Fruit fly (Drosophila melanogaster) whole organism, wandering third instar larva: ENCODE measurements around the gene dnk.

Experiments
- Abd-B ChIP-seq: fragments of >200 bp; optimal IDR thresholded peaks from 2 replicates; lab custom pipeline; 2017; ENCODE audit warnings: missing biosample characterization, missing genetic modification characterization
- CG9705 ChIP-seq: fragments of 200-800 bp; sonication (Bioruptor generic); optimal IDR thresholded peaks from 2 replicates; lab custom pipeline; 2018; ENCODE audit warnings: missing biosample characterization, mild to moderate bottlenecking, missing genetic modification characterization
- CrebA ChIP-seq: fragments of 200-800 bp; sonication (Bioruptor generic); optimal IDR thresholded peaks from 2 replicates; lab custom pipeline; 2016; ENCODE audit warnings: missing biosample characterization, mild to moderate bottlenecking, missing genetic modification characterization, borderline replicate concordance
- Dfd ChIP-seq: fragments of >200 bp; optimal IDR thresholded peaks from 2 replicates; lab custom pipeline; 2017; ENCODE audit warnings: missing biosample characterization, missing genetic modification characterization
- GATAd ChIP-seq: sonication (Bioruptor generic); optimal IDR thresholded peaks from 2 replicates; lab custom pipeline; 2016; ENCODE audit warnings: missing biosample characterization, missing genetic modification characterization
- HLH106 ChIP-seq: fragments of 200-800 bp; optimal IDR thresholded peaks from 3 replicates; lab custom pipeline; 2019; ENCODE audit warnings: missing biosample characterization, mild to moderate bottlenecking, missing genetic modification characterization, moderate library complexity
- Hr78 ChIP-seq: fragments of >200 bp; optimal IDR thresholded peaks from 2 replicates; lab custom pipeline; 2017; ENCODE audit warnings: missing biosample characterization, missing genetic modification characterization
- Hr83 ChIP-seq: fragments of 200-300 bp; sonication (Bioruptor generic); optimal IDR thresholded peaks from 2 replicates; lab custom pipeline; 2016; ENCODE audit warnings: missing biosample characterization, mild to moderate bottlenecking, missing genetic modification characterization, moderate library complexity; ENCODE audit not compliant: poor library complexity, severe bottlenecking
- Jra ChIP-seq: sonication (Bioruptor generic); optimal IDR thresholded peaks from 2 replicates; lab custom pipeline; 2016; ENCODE audit warnings: missing biosample characterization, missing genetic modification characterization
- Mio ChIP-seq: sonication (Bioruptor generic); optimal IDR thresholded peaks from 2 replicates; lab custom pipeline; 2016; ENCODE audit warnings: missing biosample characterization, missing genetic modification characterization
- Myc ChIP-seq: fragments of >200 bp; optimal IDR thresholded peaks from 2 replicates; lab custom pipeline; 2017
- OdsH ChIP-seq: fragments of 200-800 bp; sonication (Bioruptor generic); optimal IDR thresholded peaks from 2 replicates; lab custom pipeline; 2016; ENCODE audit warnings: missing biosample characterization, mild to moderate bottlenecking, missing genetic modification characterization
- Rel ChIP-seq, 2 experiments: fragments of 200-800 bp; sonication (Bioruptor generic) in 1 of 2; optimal IDR thresholded peaks; 2 replicates in 1 of 2; 3 replicates in 1 of 2; lab custom pipeline; 2016 to 2019; ENCODE audit warnings: mild to moderate bottlenecking in 2 of 2, missing biosample characterization in 2 of 2, missing genetic modification characterization in 2 of 2, moderate library complexity in 1 of 2
- Sp1 ChIP-seq: fragments of 200-800 bp; sonication (Bioruptor generic); optimal IDR thresholded peaks from 3 replicates; lab custom pipeline; 2019; ENCODE audit warnings: missing biosample characterization, mild to moderate bottlenecking, missing genetic modification characterization, moderate library complexity
- br ChIP-seq: fragments of 200-800 bp; sonication (Bioruptor generic); optimal IDR thresholded peaks from 2 replicates; lab custom pipeline; 2016; ENCODE audit warnings: missing biosample characterization, missing genetic modification characterization
- brk ChIP-seq: fragments of 200-800 bp; sonication (Bioruptor generic); optimal IDR thresholded peaks from 2 replicates; lab custom pipeline; 2016; ENCODE audit warnings: missing biosample characterization, mild to moderate bottlenecking, missing genetic modification characterization
- dl ChIP-seq, 2 experiments: fragments of 175-275, 200-275 bp in 1 of 2; fragments of 200-275 bp in 1 of 2; sonication (Bioruptor generic); optimal IDR thresholded peaks; lab custom pipeline; 2018; ENCODE audit warnings: mild to moderate bottlenecking in 2 of 2, missing biosample characterization in 2 of 2, missing genetic modification characterization in 2 of 2, moderate library complexity in 2 of 2; ENCODE audit not compliant: partially characterized antibody in 2 of 2, insufficient read depth in 1 of 2
- dsf ChIP-seq: sonication (Bioruptor generic); optimal IDR thresholded peaks from 2 replicates; lab custom pipeline; 2016; ENCODE audit warnings: missing biosample characterization, missing genetic modification characterization, borderline replicate concordance
- ey ChIP-seq: fragments of 200-800 bp; sonication (Bioruptor generic); optimal IDR thresholded peaks from 2 replicates; lab custom pipeline; 2016; ENCODE audit warnings: missing biosample characterization, missing genetic modification characterization
- foxo ChIP-seq, 2 experiments: fragments of 200-800 bp; sonication (Bioruptor generic); optimal IDR thresholded peaks; 2 replicates in 1 of 2; 3 replicates in 1 of 2; lab custom pipeline; 2016 to 2017; ENCODE audit warnings: missing biosample characterization in 2 of 2, missing genetic modification characterization in 2 of 2
- fru ChIP-seq: fragments of 200-800 bp; sonication (Bioruptor generic); optimal IDR thresholded peaks from 3 replicates; lab custom pipeline; 2016; ENCODE audit warnings: missing biosample characterization, mild to moderate bottlenecking, missing genetic modification characterization
- h ChIP-seq: fragments of 200-800 bp; sonication (Bioruptor generic); optimal IDR thresholded peaks from 3 replicates; lab custom pipeline; 2016; ENCODE audit warnings: missing biosample characterization, mild to moderate bottlenecking, missing genetic modification characterization
- jim ChIP-seq: fragments of 175-275, 200-325 bp; sonication (Bioruptor generic); optimal IDR thresholded peaks from 2 replicates; lab custom pipeline; 2016; ENCODE audit warnings: missing biosample characterization, mild to moderate bottlenecking, missing genetic modification characterization
- psq ChIP-seq: fragments of 200-800 bp; sonication (Bioruptor generic); optimal IDR thresholded peaks from 3 replicates; lab custom pipeline; 2017; ENCODE audit warnings: missing biosample characterization, mild to moderate bottlenecking, missing genetic modification characterization, moderate library complexity
- rgr ChIP-seq: fragments of 200-800 bp; sonication (Bioruptor generic); optimal IDR thresholded peaks from 3 replicates; lab custom pipeline; 2016; ENCODE audit warnings: missing biosample characterization, mild to moderate bottlenecking, missing genetic modification characterization
- sage ChIP-seq: fragments of 200-800 bp; sonication (Bioruptor generic); optimal IDR thresholded peaks from 2 replicates; lab custom pipeline; 2016; ENCODE audit warnings: missing biosample characterization, mild to moderate bottlenecking, missing genetic modification characterization
- sv ChIP-seq: fragments of 200-800 bp; sonication (Bioruptor generic); optimal IDR thresholded peaks from 3 replicates; lab custom pipeline; 2016; ENCODE audit warnings: missing biosample characterization, missing genetic modification characterization
- tai ChIP-seq: sonication (Bioruptor generic); optimal IDR thresholded peaks from 2 replicates; lab custom pipeline; 2016; ENCODE audit warnings: missing biosample characterization, missing genetic modification characterization
- usp ChIP-seq: fragments of >200 bp; optimal IDR thresholded peaks from 2 replicates; lab custom pipeline; 2017; ENCODE audit warnings: missing biosample characterization, missing genetic modification characterization
- woc ChIP-seq: sonication (Bioruptor generic); optimal IDR thresholded peaks from 2 replicates; lab custom pipeline; 2016; ENCODE audit warnings: missing biosample characterization, mild to moderate bottlenecking, missing genetic modification characterization

The dnk gene

dm6 chr3R:19011885-19012284 is 31.1 kb downstream of the dnk start:
- TF ChIP-seq Myc (lab: Kevin White, UChicago), result peak; percentile 47
- TF ChIP-seq Sp1 (GFP tag; lab: Kevin White, UChicago), result no peak
- TF ChIP-seq, all 38 proteins: peak for 1

dm6 chr3R:19014027-19014426 is 33.2 kb downstream of the dnk start:
- no peak for TF ChIP-seq sage
- TF ChIP-seq, all 38 proteins: peak for 0

dm6 chr3R:19014742-19015422 is 34.1 kb downstream of the dnk start:
- TF ChIP-seq h (GFP tag; lab: Kevin White, UChicago) (peak; percentile 5), usp (no peak), jim (GFP tag; lab: Kevin White, UChicago) (no peak), Dfd (no peak), fru (GFP tag; lab: Kevin White, UChicago) (no peak), tai (no peak), Sp1 (GFP tag; lab: Kevin White, UChicago) (peak; percentile 12), HLH106 (peak; percentile 46)

dm6 chr3R:19015423-19015810 is 34.6 kb downstream of the dnk start:
- TF ChIP-seq brk (no peak), CrebA (no peak), br (no peak)

- TF ChIP-seq br (no peak), rgr (no peak), HLH106 (no peak), woc (GFP tag; lab: Kevin White, UChicago) (no peak)
- TF ChIP-seq, all 38 proteins: peak for 0
Observed at dm6 chr3R:19017318-19018043, 36.7 kb downstream of the dnk start.

- TF ChIP-seq Hr78 (GFP tag; lab: Kevin White, UChicago) (no peak), br (peak; percentile 46), Abd-B (GFP tag; lab: Kevin White, UChicago) (no peak), foxo (GFP tag; optimal IDR thresholded peaks at IDR 0.05; lab: Kevin White, UChicago) (peak in 1 of 2 experiments; percentile 67), fru (GFP tag; lab: Kevin White, UChicago) (peak; percentile 39), rgr (peak; percentile 66), ey (GFP tag; lab: Kevin White, UChicago) (peak; percentile 49), psq (GFP tag; lab: Kevin White, UChicago) (peak; percentile 26), HLH106 (peak; percentile 17), Sp1 (GFP tag; lab: Kevin White, UChicago) (peak; percentile 2), h (GFP tag; lab: Kevin White, UChicago) (peak; percentile 49), Hr83 (peak; percentile 73), tai (no peak), sv (GFP tag; lab: Kevin White, UChicago) (peak; percentile 41), OdsH (peak; percentile 47), jim (GFP tag; lab: Kevin White, UChicago) (no peak)
- TF ChIP-seq, all 38 proteins: peak for 12
Observed at dm6 chr3R:19023862-19024261, 43.1 kb downstream of the dnk start, which contains the start of the genes CG6005 and CG14286. TSS of gene CG6005 (minus strand) at chr3R:19024030. TSS of gene CG14286 (plus strand) at chr3R:19024092.

- TF ChIP-seq dsf (GFP tag; lab: Kevin White, UChicago) (no peak), sv (GFP tag; lab: Kevin White, UChicago) (no peak), Dfd (no peak), ey (GFP tag; lab: Kevin White, UChicago) (no peak), Hr78 (GFP tag; lab: Kevin White, UChicago) (no peak), Mio (GFP tag; lab: Kevin White, UChicago) (no peak), foxo (GFP tag; optimal IDR thresholded peaks at IDR 0.05; lab: Kevin White, UChicago) (no peak), CG9705 (no peak), jim (GFP tag; lab: Kevin White, UChicago) (no peak), Rel (GFP tag; optimal IDR thresholded peaks at IDR 0.05; lab: Kevin White, UChicago) (no peak), Rel (tag; optimal IDR thresholded peaks at IDR 0.05; lab: Kevin White, UChicago) (no peak), Jra (no peak), Sp1 (GFP tag; lab: Kevin White, UChicago) (no peak), GATAd (GFP tag; lab: Kevin White, UChicago) (no peak), dl (GFP tag; optimal IDR thresholded peaks at IDR 0.05; lab: Kevin White, UChicago; ENCODE audit: insufficient read depth in 1 of 2, partially characterized antibody in 2 of 2) (no peak), woc (GFP tag; lab: Kevin White, UChicago) (no peak), OdsH (no peak), Abd-B (GFP tag; lab: Kevin White, UChicago) (no peak), h (GFP tag; lab: Kevin White, UChicago) (no peak), tai (no peak)
Observed at dm6 chr3R:19024761-19025160, 44.0 kb downstream of the dnk start, which contains the start of gene CG14285. TSS of gene CG14285 (plus strand) at chr3R:19025099.
